Fruit fly (Drosophila melanogaster) whole organism: ENCODE measurements around the gene Srr.
A peak's percentile ranks its signal among the peaks of the same experiment; 100 is the strongest.

ENCODE experiments used
- CG8478 ChIP-seq: fragments of >200 bp; optimal IDR thresholded peaks from 2 replicates; lab custom pipeline; 2018; ENCODE audit warnings: inconsistent platforms
- pan ChIP-seq: fragments of >200 bp; optimal IDR thresholded peaks from 2 replicates; lab custom pipeline; 2017
- psq ChIP-seq: fragments of >200 bp; optimal IDR thresholded peaks from 2 replicates; lab custom pipeline; 2017

DNA sequence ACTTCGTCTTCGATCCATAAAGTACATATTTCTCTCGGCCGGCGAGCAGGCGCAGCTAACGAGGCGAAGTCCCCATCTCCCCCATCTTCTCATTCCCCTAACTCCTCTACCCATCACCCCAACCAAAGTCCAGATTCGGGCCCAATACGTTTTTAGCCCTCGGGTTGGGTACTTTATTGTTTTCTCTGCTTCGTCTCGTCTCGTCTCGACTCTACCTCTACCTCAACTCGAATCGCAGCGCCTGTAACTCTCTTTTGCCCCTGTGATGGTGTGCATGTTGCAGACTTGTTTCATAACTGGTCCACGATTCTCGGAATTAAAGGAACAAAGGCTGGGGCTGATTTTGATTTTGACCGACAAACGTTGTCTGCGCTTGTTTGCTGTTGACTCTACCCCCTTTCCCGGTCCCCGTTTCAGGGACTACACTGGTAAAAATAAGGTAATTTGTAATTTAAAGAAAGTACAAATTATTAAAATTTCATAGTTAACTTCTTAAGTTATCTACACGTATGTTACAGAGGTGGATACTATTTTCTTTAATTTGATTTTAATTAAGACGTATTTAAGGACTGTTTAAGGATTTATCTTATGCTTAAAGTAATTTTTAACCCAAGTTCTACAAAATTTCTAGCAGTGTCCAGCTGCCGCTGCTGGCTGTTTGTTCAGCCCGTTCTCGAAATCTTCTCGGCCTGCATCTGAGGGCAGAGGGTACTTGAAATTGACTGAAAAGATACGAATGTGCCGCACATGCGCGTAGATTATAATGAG lies 13.6 kb downstream of the Srr start:
- TF ChIP-seq CG8478 (lab: Kevin White, UChicago) (no peak), psq (no peak), pan (lab: Kevin White, UChicago) (peak; percentile 64)
